Fruit fly (Drosophila melanogaster) whole organism, embryonic: ENCODE data around the gene CG3078.

ENCODE experiments used
- ATbp ChIP-seq: fragments of 200-800 bp; sonication (Bioruptor generic); optimal IDR thresholded peaks from 2 replicates; lab custom pipeline; 2017; ENCODE audit warnings: missing biosample characterization, mild to moderate bottlenecking, missing genetic modification characterization, missing genetic modification reagents
- Antp ChIP-seq: fragments of 200-800 bp; sonication (Bioruptor generic); optimal IDR thresholded peaks from 3 replicates; lab custom pipeline; 2016; ENCODE audit warnings: missing biosample characterization, missing genetic modification characterization
- CG10321 ChIP-seq: fragments of 200-800 bp; sonication (Bioruptor generic); IDR thresholded peaks from 2 replicates; pipeline ENCODE4 v1.3.6; 2022; ENCODE audit warnings: missing biosample characterization, missing genetic modification characterization
- CG10543 ChIP-seq: fragments of 200-800 bp; sonication (Bioruptor generic); optimal IDR thresholded peaks from 3 replicates; lab custom pipeline; 2017; ENCODE audit warnings: missing biosample characterization, mild to moderate bottlenecking, missing genetic modification characterization, moderate library complexity
- CG12219 ChIP-seq: fragments of 200-800 bp; sonication (Bioruptor generic); optimal IDR thresholded peaks from 3 replicates; lab custom pipeline; 2018; ENCODE audit warnings: missing biosample characterization, mild to moderate bottlenecking, missing genetic modification characterization
- CG13775 ChIP-seq: fragments of 200-800 bp; sonication (Bioruptor generic); optimal IDR thresholded peaks from 3 replicates; lab custom pipeline; 2017; ENCODE audit warnings: missing biosample characterization, mild to moderate bottlenecking, missing genetic modification characterization
- CG15073 ChIP-seq: fragments of 200-800 bp; sonication (Bioruptor generic); optimal IDR thresholded peaks from 2 replicates; lab custom pipeline; 2016; ENCODE audit warnings: missing biosample characterization, missing genetic modification characterization
- CG15514 ChIP-seq: fragments of 200-800 bp; sonication (Bioruptor generic); optimal IDR thresholded peaks from 3 replicates; lab custom pipeline; 2017; ENCODE audit warnings: missing biosample characterization, missing genetic modification characterization, mild to moderate bottlenecking, moderate library complexity, missing genetic modification reagents
- CG16813 ChIP-seq: fragments of 200-800 bp; sonication (Bioruptor generic); IDR thresholded peaks from 3 replicates; pipeline ENCODE4 v1.3.6; 2022; ENCODE audit warnings: missing biosample characterization, missing genetic modification characterization; ENCODE audit not compliant: partially characterized antibody
- CG17186 ChIP-seq: fragments of 200-800 bp; sonication (Bioruptor generic); optimal IDR thresholded peaks from 3 replicates; lab custom pipeline; 2017; ENCODE audit warnings: missing biosample characterization, missing genetic modification reagents, missing genetic modification characterization
- CG17568 ChIP-seq: fragments of 200-800 bp; sonication (Bioruptor generic); optimal IDR thresholded peaks from 2 replicates; lab custom pipeline; 2018; ENCODE audit warnings: missing biosample characterization, mild to moderate bottlenecking, missing genetic modification characterization, moderate library complexity
- CG2712 ChIP-seq: fragments of 200-800 bp; optimal IDR thresholded peaks from 3 replicates; lab custom pipeline; 2019; ENCODE audit warnings: missing biosample characterization, mild to moderate bottlenecking, missing genetic modification characterization, moderate library complexity
- CG32767 ChIP-seq: fragments of 200-800 bp; sonication (Bioruptor generic); IDR thresholded peaks from 2 replicates; pipeline ENCODE4 v1.3.6; 2022; ENCODE audit warnings: missing biosample characterization, missing genetic modification characterization
- CG34224 ChIP-seq: fragments of 200-800 bp; sonication (Bioruptor generic); IDR thresholded peaks from 3 replicates; pipeline ENCODE4 v1.3.6; 2022; ENCODE audit warnings: missing biosample characterization, missing genetic modification characterization; ENCODE audit not compliant: partially characterized antibody
- CG6683 ChIP-seq: fragments of 200-800 bp; sonication (Bioruptor generic); optimal IDR thresholded peaks from 2 replicates; lab custom pipeline; 2017; ENCODE audit warnings: missing biosample characterization, mild to moderate bottlenecking, missing genetic modification characterization, missing genetic modification reagents
- CG6854 ChIP-seq: fragments of 200-800 bp; sonication (Bioruptor generic); optimal IDR thresholded peaks from 3 replicates; lab custom pipeline; 2017; ENCODE audit warnings: missing biosample characterization, mild to moderate bottlenecking, missing genetic modification characterization
- CG7928 ChIP-seq: fragments of 200-800 bp; sonication (Bioruptor generic); optimal IDR thresholded peaks from 2 replicates; lab custom pipeline; 2017; ENCODE audit warnings: missing biosample characterization, mild to moderate bottlenecking, missing genetic modification characterization
- ERR ChIP-seq: fragments of 200-800 bp; sonication (Bioruptor generic); optimal IDR thresholded peaks from 2 replicates; lab custom pipeline; 2016; ENCODE audit warnings: missing biosample characterization, missing genetic modification characterization
- Gsc ChIP-seq: fragments of 200-800 bp; sonication (Bioruptor generic); IDR thresholded peaks from 2 replicates; pipeline ENCODE4 v1.3.6; 2022; ENCODE audit warnings: missing biosample characterization, missing genetic modification characterization
- HmgZ ChIP-seq: fragments of 200-800 bp; sonication (Bioruptor generic); optimal IDR thresholded peaks from 2 replicates; lab custom pipeline; 2018; ENCODE audit warnings: missing biosample characterization, mild to moderate bottlenecking, missing genetic modification characterization
- Hmr ChIP-seq: fragments of 200-800 bp; sonication (Bioruptor generic); optimal IDR thresholded peaks from 3 replicates; lab custom pipeline; 2017; ENCODE audit warnings: mild to moderate bottlenecking, missing biosample characterization, missing genetic modification reagents, missing genetic modification characterization
- Kr ChIP-seq: fragments of 200-800 bp; sonication (Bioruptor generic); optimal IDR thresholded peaks from 2 replicates; lab custom pipeline; 2017; ENCODE audit warnings: missing biosample characterization, mild to moderate bottlenecking, missing genetic modification characterization
- MTF-1 ChIP-seq: fragments of 200-800 bp; sonication (Bioruptor generic); optimal IDR thresholded peaks from 2 replicates; lab custom pipeline; 2018; ENCODE audit warnings: missing biosample characterization, mild to moderate bottlenecking, missing genetic modification characterization, borderline replicate concordance
- Med ChIP-seq: fragments of 200-800 bp; sonication (Bioruptor generic); peaks from one replicate; lab custom pipeline; 2016; ENCODE audit warnings: missing biosample characterization, missing genetic modification characterization, mild to moderate bottlenecking, inconsistent platforms, moderate library complexity
- Myb ChIP-seq: fragments of 200-800 bp; sonication (Bioruptor generic); optimal IDR thresholded peaks from 2 replicates; lab custom pipeline; 2016; ENCODE audit warnings: missing biosample characterization, missing genetic modification characterization
- NC2α ChIP-seq: fragments of 200-800 bp; sonication (Bioruptor generic); optimal IDR thresholded peaks from 2 replicates; lab custom pipeline; 2016; ENCODE audit warnings: missing biosample characterization, missing genetic modification characterization
- Pdp1 ChIP-seq, 2 experiments: fragments of 200-800 bp; sonication (Bioruptor generic); optimal IDR thresholded peaks; 3 replicates each; lab custom pipeline; 2016; ENCODE audit warnings: missing biosample characterization in 2 of 2, missing genetic modification characterization in 2 of 2, mild to moderate bottlenecking in 1 of 2, moderate library complexity in 1 of 2
- Sox100B ChIP-seq: fragments of 200-800 bp; sonication (Bioruptor generic); optimal IDR thresholded peaks from 3 replicates; lab custom pipeline; 2018; ENCODE audit warnings: missing biosample characterization, mild to moderate bottlenecking, missing genetic modification characterization
- Xbp1 ChIP-seq: fragments of 200-800 bp; sonication (Bioruptor generic); optimal IDR thresholded peaks from 3 replicates; lab custom pipeline; 2016; ENCODE audit warnings: missing biosample characterization, mild to moderate bottlenecking, missing genetic modification characterization
- ab ChIP-seq: fragments of 200-800 bp; sonication (Bioruptor generic); optimal IDR thresholded peaks from 2 replicates; lab custom pipeline; 2016; ENCODE audit warnings: missing biosample characterization, missing genetic modification characterization
- abd-A ChIP-seq: fragments of 200-800 bp; sonication (Bioruptor generic); optimal IDR thresholded peaks from 3 replicates; lab custom pipeline; 2019; ENCODE audit warnings: missing biosample characterization, mild to moderate bottlenecking, missing genetic modification characterization, moderate library complexity
- al ChIP-seq: fragments of 200-800 bp; sonication (Bioruptor generic); IDR thresholded peaks from 2 replicates; pipeline ENCODE4 v1.3.6; 2022; ENCODE audit warnings: missing biosample characterization, missing genetic modification characterization
- ara ChIP-seq: fragments of 200-800 bp; sonication (Bioruptor generic); IDR thresholded peaks from 2 replicates; pipeline ENCODE4 v1.3.6; 2022; ENCODE audit warnings: missing biosample characterization, missing genetic modification characterization
- ci ChIP-seq: fragments of 200-800 bp; sonication (Bioruptor generic); IDR thresholded peaks from 3 replicates; pipeline ENCODE4 v1.3.6; 2022; ENCODE audit warnings: missing biosample characterization, missing genetic modification characterization
- croc ChIP-seq: fragments of 200-800 bp; sonication (Bioruptor generic); conservative IDR thresholded peaks from 3 replicates; pipeline ENCODE4 v1.3.6; 2022; ENCODE audit warnings: missing biosample characterization, missing genetic modification characterization
- gce ChIP-seq: fragments of 200-800 bp; sonication (Bioruptor generic); IDR thresholded peaks from 3 replicates; pipeline ENCODE4 v1.3.6; 2022; ENCODE audit warnings: missing biosample characterization, missing genetic modification characterization
- ham ChIP-seq: fragments of 200-800 bp; sonication (Bioruptor generic); IDR thresholded peaks from 2 replicates; pipeline ENCODE4 v1.3.6; 2022; ENCODE audit warnings: missing biosample characterization, missing genetic modification characterization
- jigr1 ChIP-seq: fragments of 200-800 bp; sonication (Bioruptor generic); IDR thresholded peaks from 3 replicates; pipeline ENCODE4 v1.3.6; 2022; ENCODE audit warnings: missing biosample characterization, missing genetic modification characterization
- lab ChIP-seq: fragments of 200-800 bp; sonication (Bioruptor generic); optimal IDR thresholded peaks from 3 replicates; lab custom pipeline; 2017; ENCODE audit warnings: missing biosample characterization, missing genetic modification characterization, mild to moderate bottlenecking, moderate library complexity, missing genetic modification reagents
- mirr ChIP-seq: fragments of 200-800 bp; sonication (Bioruptor generic); optimal IDR thresholded peaks from 3 replicates; lab custom pipeline; 2018; ENCODE audit warnings: missing biosample characterization, mild to moderate bottlenecking, missing genetic modification characterization
- org-1 ChIP-seq: fragments of 200-800 bp; sonication (Bioruptor generic); optimal IDR thresholded peaks from 2 replicates; lab custom pipeline; 2017; ENCODE audit warnings: missing biosample characterization, missing genetic modification characterization
- sc ChIP-seq, 3 experiments: fragments of >200 bp in 2 of 3; fragments of 200-800 bp in 1 of 3; sonication (Bioruptor generic) in 1 of 3; optimal IDR thresholded peaks; 2 replicates in 2 of 3; 3 replicates in 1 of 3; lab custom pipeline; 2017; ENCODE audit warnings: mild to moderate bottlenecking in 1 of 3, missing biosample characterization in 1 of 3, missing genetic modification characterization in 1 of 3, missing genetic modification reagents in 1 of 3
- schlank ChIP-seq: fragments of 200-800 bp; sonication (Bioruptor generic); optimal IDR thresholded peaks from 2 replicates; lab custom pipeline; 2018; ENCODE audit warnings: missing biosample characterization, mild to moderate bottlenecking, missing genetic modification characterization
- sim ChIP-seq: fragments of 200-800 bp; sonication (Bioruptor generic); IDR thresholded peaks from 2 replicates; pipeline ENCODE4 v1.3.6; 2022; ENCODE audit warnings: missing biosample characterization, missing genetic modification characterization
- stc ChIP-seq: fragments of 200-800 bp; sonication (Bioruptor generic); IDR thresholded peaks from 2 replicates; pipeline ENCODE4 v1.3.6; 2022; ENCODE audit warnings: missing biosample characterization, missing genetic modification characterization
- tio ChIP-seq: fragments of 200-800 bp; sonication (Bioruptor generic); optimal IDR thresholded peaks from 2 replicates; lab custom pipeline; 2017; ENCODE audit warnings: missing biosample characterization, missing genetic modification characterization, inconsistent platforms
- trem ChIP-seq: fragments of 200-800 bp; optimal IDR thresholded peaks from 3 replicates; lab custom pipeline; 2019; ENCODE audit warnings: missing biosample characterization, mild to moderate bottlenecking, missing genetic modification characterization, moderate library complexity
- vvl ChIP-seq: fragments of 200-800 bp; sonication (Bioruptor generic); IDR thresholded peaks from 2 replicates; pipeline ENCODE4 v1.3.6; 2022; ENCODE audit warnings: missing biosample characterization, missing genetic modification characterization

The CG3078 gene

DNA sequence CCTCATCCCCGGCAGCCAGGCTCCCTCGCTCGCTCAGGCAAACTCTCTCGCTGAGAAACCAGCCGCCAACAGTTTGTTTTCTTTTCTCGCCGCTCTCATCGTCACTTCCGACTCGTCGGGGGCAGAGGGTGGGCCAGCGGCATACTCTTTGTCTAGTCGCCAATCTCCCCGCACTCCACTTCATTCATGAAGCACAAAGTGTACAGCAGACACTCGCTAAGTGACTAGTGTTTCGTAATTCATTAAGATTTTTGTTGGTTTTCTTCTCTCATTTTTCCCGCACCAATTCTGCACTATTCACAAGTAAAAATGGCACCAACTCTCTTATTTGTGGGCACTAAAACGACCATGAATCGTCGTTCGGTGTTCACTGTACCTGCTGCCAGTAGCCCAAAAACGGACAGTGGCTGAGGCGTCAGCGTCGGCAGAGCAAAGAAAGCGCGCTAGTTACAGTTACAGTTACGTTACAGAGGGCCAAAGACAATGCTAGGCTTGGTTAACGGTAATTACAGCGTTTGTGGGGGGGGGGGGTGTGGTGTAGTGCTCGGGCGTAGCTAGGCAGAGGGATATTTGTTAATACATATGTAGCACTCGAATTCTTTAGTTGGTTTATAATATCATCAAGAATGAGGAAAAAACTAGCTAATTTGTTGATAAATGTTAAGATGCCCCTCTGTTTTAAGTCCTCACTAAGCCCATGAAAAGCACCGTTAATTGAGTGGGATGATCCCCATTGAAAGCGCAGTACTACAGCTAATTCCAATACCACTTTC lies 38.0 kb upstream of the CG3078 start (continued):
- TF ChIP-seq ATbp (GFP tag; lab: Kevin White, UChicago), result peak; percentile 99
- peak; percentile 92 for TF ChIP-seq abd-A (tag; lab: Kevin White, UChicago)
- peak; percentile 98 for TF ChIP-seq NC2α (GFP tag; lab: Kevin White, UChicago)
- TF ChIP-seq CG15514 (GFP tag; lab: Kevin White, UChicago), result peak; percentile 94
- TF ChIP-seq sim, result peak; percentile 93
- peak; percentile 97 for TF ChIP-seq Sox100B (GFP tag; lab: Kevin White, UChicago)
- TF ChIP-seq ara (GFP tag; lab: Robert Waterston, UW), result peak; percentile 98
- peak; percentile 99 for TF ChIP-seq vvl (GFP tag; lab: Robert Waterston, UW)
- TF ChIP-seq Med (GFP tag; lab: Kevin White, UChicago), result peak; percentile 100
- peak; percentile 96 for TF ChIP-seq jigr1 (GFP tag; lab: Robert Waterston, UW)
- TF ChIP-seq tio (GFP tag; lab: Kevin White, UChicago), result peak; percentile 97
- peak; percentile 87 for TF ChIP-seq ham (GFP tag; lab: Robert Waterston, UW)
- no peak for TF ChIP-seq CG16813
- peak; percentile 97 for TF ChIP-seq CG6683
- peak; percentile 77 for TF ChIP-seq CG7928 (GFP tag; lab: Kevin White, UChicago)
- TF ChIP-seq org-1, result peak; percentile 99
- TF ChIP-seq lab (GFP tag; lab: Kevin White, UChicago), result peak; percentile 99
- peak; percentile 98 for TF ChIP-seq gce
- peak; percentile 98 for TF ChIP-seq CG32767 (GFP tag; lab: Robert Waterston, UW)
- TF ChIP-seq CG2712, result peak; percentile 98
- TF ChIP-seq CG13775 (GFP tag; lab: Kevin White, UChicago), result peak; percentile 95
- TF ChIP-seq mirr (GFP tag; lab: Kevin White, UChicago), result peak; percentile 90
- TF ChIP-seq CG6854 (GFP tag; lab: Kevin White, UChicago), result peak; percentile 95
- TF ChIP-seq croc (GFP tag; lab: Robert Waterston, UW), result peak; percentile 97
- peak; percentile 97 for TF ChIP-seq schlank
- peak; percentile 95 for TF ChIP-seq Gsc (GFP tag; lab: Robert Waterston, UW)
- TF ChIP-seq Hmr (GFP tag; lab: Kevin White, UChicago), result peak; percentile 98
- TF ChIP-seq al, result peak; percentile 92
- TF ChIP-seq CG10321, result peak; percentile 81
- peak; percentile 95 for TF ChIP-seq CG17186
- peak; percentile 84 for TF ChIP-seq CG15073 (GFP tag; lab: Kevin White, UChicago)
- peak; percentile 97 for TF ChIP-seq MTF-1 (GFP tag; lab: Kevin White, UChicago)
- TF ChIP-seq Antp (GFP tag; lab: Kevin White, UChicago), result peak; percentile 100
- peak; percentile 94 for TF ChIP-seq trem
- TF ChIP-seq Kr (GFP tag; lab: Kevin White, UChicago), result peak; percentile 59
- peak; percentile 99 for TF ChIP-seq HmgZ (tag; lab: Kevin White, UChicago)
- peak; percentile 93 for TF ChIP-seq Myb (GFP tag; lab: Kevin White, UChicago)
- TF ChIP-seq ERR (GFP tag; lab: Kevin White, UChicago), result peak; percentile 98
- TF ChIP-seq CG10543, result peak; percentile 97
- peak; percentile 97 for TF ChIP-seq ab (GFP tag; lab: Kevin White, UChicago)
- peak; percentile 99 for TF ChIP-seq Pdp1 (GFP tag; optimal IDR thresholded peaks at IDR 0.05; lab: Kevin White, UChicago)
- no peak for TF ChIP-seq sc (optimal IDR thresholded peaks at IDR 0.05; lab: Kevin White, UChicago)
- TF ChIP-seq sc (GFP tag; optimal IDR thresholded peaks at IDR 0.05; lab: Kevin White, UChicago), result peak; percentile 98
- TF ChIP-seq Xbp1 (GFP tag; lab: Kevin White, UChicago), result peak; percentile 99
- peak; percentile 99 for TF ChIP-seq ci
- no peak for TF ChIP-seq CG34224 (GFP tag; lab: Robert Waterston, UW)
- TF ChIP-seq CG17568 (GFP tag; lab: Kevin White, UChicago), result peak; percentile 97
- TF ChIP-seq stc, result peak; percentile 98
- TF ChIP-seq CG12219 (GFP tag; lab: Kevin White, UChicago), result peak; percentile 99
